Worm (Caenorhabditis elegans) whole organism, L3 larva: ENCODE data around the gene set-17.

Experiments
- ZK546.5 ChIP-seq: sonication (generic microtip); optimal IDR thresholded peaks from 2 replicates; lab custom pipeline; 2017; ENCODE audit warnings: missing biosample characterization, missing genetic modification characterization
- ama-1 ChIP-seq: fragments of 150-350 bp; optimal IDR thresholded peaks from 2 replicates; lab custom pipeline; 2018
- ceh-9 ChIP-seq: sonication (generic microtip); optimal IDR thresholded peaks from 2 replicates; lab custom pipeline; 2018; ENCODE audit warnings: missing biosample characterization, missing genetic modification characterization
- egl-27 ChIP-seq: sonication (generic microtip); optimal IDR thresholded peaks from 4 replicates; lab custom pipeline; 2017; ENCODE audit warnings: missing biosample characterization, missing genetic modification reagents, missing genetic modification characterization
- elt-2 ChIP-seq: sonication (generic microtip); optimal IDR thresholded peaks from 2 replicates; lab custom pipeline; 2016; ENCODE audit warnings: missing genetic modification reagents, mild to moderate bottlenecking, missing genetic modification characterization, missing compliant biosample characterization
- lin-39 ChIP-seq: fragments of 150-350 bp; optimal IDR thresholded peaks from 2 replicates; lab custom pipeline; 2018; ENCODE audit warnings: missing biosample characterization, missing genetic modification reagents, missing genetic modification characterization
- nhr-237 ChIP-seq: fragments of 150-350 bp; optimal IDR thresholded peaks from 2 replicates; lab custom pipeline; 2014; ENCODE audit warnings: missing biosample characterization, missing genetic modification characterization
- pqm-1 ChIP-seq: fragments of 150-350 bp; optimal IDR thresholded peaks from 2 replicates; lab custom pipeline; 2017; ENCODE audit warnings: missing biosample characterization, missing genetic modification characterization, inconsistent platforms
- skn-1 ChIP-seq: fragments of 150-350 bp; optimal IDR thresholded peaks from 2 replicates; lab custom pipeline; 2014; ENCODE audit warnings: missing biosample characterization, missing genetic modification characterization
- unc-62 ChIP-seq: fragments of 150-350 bp; sonication (generic microtip); optimal IDR thresholded peaks from 4 replicates; lab custom pipeline; 2014; ENCODE audit warnings: missing biosample characterization, missing genetic modification reagents, missing genetic modification characterization

- TF ChIP-seq ama-1 (lab: Kevin White, UChicago), result no peak
- TF ChIP-seq ZK546.5 (tag; lab: Kevin White, UChicago), result no peak
- TF ChIP-seq elt-2 (tag; lab: Kevin White, UChicago), result no peak
- no peak for TF ChIP-seq lin-39 (tag; lab: Kevin White, UChicago)
- no peak for TF ChIP-seq nhr-237
- no peak for TF ChIP-seq skn-1 (tag; lab: Kevin White, UChicago)
- TF ChIP-seq ceh-9 (tag; lab: Kevin White, UChicago), result no peak
- no peak for TF ChIP-seq unc-62
- no peak for TF ChIP-seq egl-27 (tag; lab: Kevin White, UChicago)
- no peak for TF ChIP-seq pqm-1 (tag; lab: Kevin White, UChicago)
Measured at ce11 chrII:8911929-8912328, 28.4 kb downstream of the set-17 start, which contains the start of gene B0457.4.
